Worm (Caenorhabditis elegans) whole organism, L4 larva: ENCODE measurements around the gene stau-1.
"Not testable (repeated sequence)": the region's sequence is repeated elsewhere in the genome, so short reads cannot be mapped to it uniquely, and the experiment has no call there.

Experiments used
- F26F4.8 ChIP-seq: fragments of 200-800 bp; sonication (Bioruptor generic); conservative IDR thresholded peaks from 2 replicates; pipeline ENCODE4 v1.3.6; 2022; ENCODE audit warnings: missing genetic modification characterization, missing compliant biosample characterization
- T26A8.4 ChIP-seq: fragments of 200-800 bp; sonication (Bioruptor generic); IDR thresholded peaks from 2 replicates; pipeline ENCODE4 v1.3.6; 2022; ENCODE audit warnings: missing genetic modification characterization, missing compliant biosample characterization
- Y48G9A.11 ChIP-seq: fragments of 200-800 bp; sonication (Bioruptor generic); IDR thresholded peaks from 2 replicates; pipeline ENCODE4 v1.3.6; 2022; ENCODE audit warnings: missing genetic modification reagents, missing genetic modification characterization, missing compliant biosample characterization
- ZK337.2 ChIP-seq: fragments of 200-800 bp; sonication (Bioruptor generic); IDR thresholded peaks from 2 replicates; pipeline ENCODE4 v1.3.6; 2022; ENCODE audit warnings: missing genetic modification reagents, missing genetic modification characterization, missing compliant biosample characterization
- aha-1 ChIP-seq: fragments of 150-350 bp; peaks from one replicate; lab custom pipeline; 2014; ENCODE audit warnings: missing biosample characterization, missing genetic modification characterization
- arid-1 ChIP-seq: fragments of 200-800 bp; sonication (Bioruptor generic); conservative IDR thresholded peaks from 2 replicates; pipeline ENCODE4 v1.3.6; 2022; ENCODE audit warnings: missing genetic modification reagents, missing genetic modification characterization, missing compliant biosample characterization
- attf-4 ChIP-seq: sonication (generic microtip); optimal IDR thresholded peaks from 3 replicates; lab custom pipeline; 2017; ENCODE audit warnings: missing biosample characterization, missing genetic modification characterization
- ceh-28 ChIP-seq: fragments of 150-350 bp; optimal IDR thresholded peaks from 2 replicates; lab custom pipeline; 2014; ENCODE audit warnings: missing biosample characterization, missing genetic modification reagents, missing genetic modification characterization
- ceh-44 ChIP-seq: fragments of 200-800 bp; sonication (Bioruptor generic); IDR thresholded peaks from 2 replicates; pipeline ENCODE4 v1.3.6; 2022; ENCODE audit warnings: missing genetic modification reagents, missing genetic modification characterization, missing compliant biosample characterization
- ceh-62 ChIP-seq: sonication (generic microtip); optimal IDR thresholded peaks from 2 replicates; lab custom pipeline; 2017; ENCODE audit warnings: missing biosample characterization, missing genetic modification characterization
- cey-2 ChIP-seq: sonication (generic microtip); optimal IDR thresholded peaks from 3 replicates; lab custom pipeline; 2017; ENCODE audit warnings: missing genetic modification characterization, mild to moderate bottlenecking, missing compliant biosample characterization, antibody characterized with exemption, borderline replicate concordance; ENCODE audit not compliant: insufficient read depth
- ctbp-1 ChIP-seq: fragments of 200-800 bp; sonication (Bioruptor generic); IDR thresholded peaks from 2 replicates; pipeline ENCODE4 v1.3.6; 2022; ENCODE audit warnings: missing genetic modification reagents, missing genetic modification characterization, missing compliant biosample characterization
- daf-16 ChIP-seq, 3 experiments: sonication (generic microtip); optimal IDR thresholded peaks; 2 replicates each; lab custom pipeline; 2016 to 2017; ENCODE audit warnings: missing genetic modification characterization in 3 of 3, missing genetic modification reagents in 3 of 3, mild to moderate bottlenecking in 2 of 3, missing compliant biosample characterization in 2 of 3, missing biosample characterization in 1 of 3, moderate library complexity in 1 of 3
- daf-19 ChIP-seq: fragments of 200-800 bp; sonication (Bioruptor generic); conservative IDR thresholded peaks from 2 replicates; pipeline ENCODE4 v1.3.6; 2022; ENCODE audit warnings: missing genetic modification characterization, missing compliant biosample characterization
- dmd-6 ChIP-seq: fragments of 200-800 bp; sonication (Bioruptor generic); IDR thresholded peaks from 2 replicates; pipeline ENCODE4 v1.3.6; 2022; ENCODE audit warnings: missing genetic modification reagents, missing genetic modification characterization, missing compliant biosample characterization
- dmd-8 ChIP-seq: fragments of 200-800 bp; sonication (Bioruptor generic); IDR thresholded peaks from 2 replicates; pipeline ENCODE4 v1.3.6; 2022; ENCODE audit warnings: missing genetic modification characterization, missing compliant biosample characterization
- dmd-9 ChIP-seq: fragments of 200-800 bp; sonication (Bioruptor generic); IDR thresholded peaks from 2 replicates; pipeline ENCODE4 v1.3.6; 2022; ENCODE audit warnings: missing genetic modification reagents, missing genetic modification characterization, missing compliant biosample characterization
- egl-43 ChIP-seq: fragments of 200-800 bp; sonication (Bioruptor generic); IDR thresholded peaks from 2 replicates; pipeline ENCODE4 v1.3.6; 2022; ENCODE audit warnings: missing genetic modification reagents, missing genetic modification characterization, missing compliant biosample characterization
- gei-8 ChIP-seq: fragments of 200-800 bp; sonication (Bioruptor generic); optimal IDR thresholded peaks from 2 replicates; lab custom pipeline; 2018; ENCODE audit warnings: mild to moderate bottlenecking, missing genetic modification characterization, missing compliant biosample characterization
- hmg-1.1 ChIP-seq: fragments of 200-800 bp; sonication (Bioruptor generic); IDR thresholded peaks from 2 replicates; pipeline ENCODE4 v1.3.6; 2022; ENCODE audit warnings: missing genetic modification reagents, missing genetic modification characterization, missing compliant biosample characterization
- lim-7 ChIP-seq: fragments of 200-800 bp; sonication (Bioruptor generic); IDR thresholded peaks from 2 replicates; pipeline ENCODE4 v1.3.6; 2022; ENCODE audit warnings: missing genetic modification characterization, missing compliant biosample characterization
- lin-1 ChIP-seq: fragments of 200-800 bp; sonication (Bioruptor generic); IDR thresholded peaks from 2 replicates; pipeline ENCODE4 v1.3.6; 2022; ENCODE audit warnings: missing genetic modification reagents, missing genetic modification characterization, missing compliant biosample characterization
- lin-15B ChIP-seq: fragments of 150-350 bp; sonication (generic microtip); optimal IDR thresholded peaks from 3 replicates; lab custom pipeline; 2014; ENCODE audit warnings: missing biosample characterization, missing genetic modification characterization
- lin-38 ChIP-seq: fragments of 200-800 bp; sonication (Bioruptor generic); IDR thresholded peaks from 2 replicates; pipeline ENCODE4 v1.3.6; 2022; ENCODE audit warnings: missing genetic modification reagents, missing genetic modification characterization, missing compliant biosample characterization
- lin-39 ChIP-seq: fragments of 150-350 bp; optimal IDR thresholded peaks from 2 replicates; lab custom pipeline; 2014; ENCODE audit warnings: missing biosample characterization, missing genetic modification reagents, missing genetic modification characterization
- lsy-2 ChIP-seq, 2 experiments: fragments of 150-350 bp in 1 of 2; sonication (generic microtip) in 1 of 2; optimal IDR thresholded peaks; 2 replicates each; lab custom pipeline; 2014 to 2017; ENCODE audit warnings: missing biosample characterization in 2 of 2, missing genetic modification characterization in 2 of 2
- mdl-1 ChIP-seq, 2 experiments: fragments of 150-350 bp in 1 of 2; sonication (generic microtip) in 1 of 2; optimal IDR thresholded peaks; 2 replicates each; lab custom pipeline; 2014 to 2017; ENCODE audit warnings: missing biosample characterization in 2 of 2, missing genetic modification characterization in 2 of 2
- mep-1 ChIP-seq: fragments of 150-350 bp; sonication (generic microtip); optimal IDR thresholded peaks from 3 replicates; lab custom pipeline; 2014; ENCODE audit warnings: missing biosample characterization, missing genetic modification characterization
- nhr-10 ChIP-seq: fragments of 150-350 bp; optimal IDR thresholded peaks from 2 replicates; lab custom pipeline; 2014; ENCODE audit warnings: missing biosample characterization, missing genetic modification characterization
- nhr-111 ChIP-seq: fragments of 200-800 bp; sonication (Bioruptor generic); optimal IDR thresholded peaks from 2 replicates; lab custom pipeline; 2018; ENCODE audit warnings: mild to moderate bottlenecking, missing genetic modification characterization, missing compliant biosample characterization
- nhr-25 ChIP-seq: sonication (generic microtip); optimal IDR thresholded peaks from 2 replicates; lab custom pipeline; 2017; ENCODE audit warnings: missing genetic modification characterization, mild to moderate bottlenecking, missing compliant biosample characterization, antibody characterized with exemption, moderate library complexity, borderline replicate concordance; ENCODE audit not compliant: insufficient read depth
- nhr-6 ChIP-seq: fragments of 150-350 bp; optimal IDR thresholded peaks from 2 replicates; lab custom pipeline; 2014; ENCODE audit warnings: missing biosample characterization, missing genetic modification characterization
- pha-4 ChIP-seq, 2 experiments: fragments of 150-350 bp in 1 of 2; fragments of 200-800 bp in 1 of 2; sonication (Bioruptor generic) in 1 of 2; IDR thresholded peaks in 1 of 2; optimal IDR thresholded peaks in 1 of 2; 2 replicates each; pipeline versions ENCODE4 v1.3.6 to Lab custom; 2014 to 2022; ENCODE audit warnings: missing genetic modification characterization in 2 of 2, missing genetic modification reagents in 2 of 2, missing biosample characterization in 1 of 2, missing compliant biosample characterization in 1 of 2
- rbr-2 ChIP-seq: sonication (generic microtip); optimal IDR thresholded peaks from 2 replicates; lab custom pipeline; 2016; ENCODE audit warnings: missing genotype, missing genetic modification characterization, missing compliant biosample characterization
- saeg-2 ChIP-seq: fragments of 200-800 bp; sonication (Bioruptor generic); IDR thresholded peaks from 2 replicates; pipeline ENCODE4 v1.3.6; 2022; ENCODE audit warnings: missing genetic modification reagents, missing genetic modification characterization, missing compliant biosample characterization
- snpc-1.2 ChIP-seq: fragments of 200-800 bp; sonication (Bioruptor generic); IDR thresholded peaks from 2 replicates; pipeline ENCODE4 v1.3.6; 2022; ENCODE audit warnings: missing genetic modification reagents, missing genetic modification characterization, missing compliant biosample characterization
- tra-1 ChIP-seq: fragments of 200-800 bp; sonication (Bioruptor generic); IDR thresholded peaks from 2 replicates; pipeline ENCODE4 v1.3.6; 2022; ENCODE audit warnings: missing genetic modification reagents, missing genetic modification characterization, missing compliant biosample characterization
- unc-62 ChIP-seq, 3 experiments: fragments of 150-350 bp in 1 of 3; sonication (generic microtip); optimal IDR thresholded peaks in 2 of 3; peaks in 1 of 3; 1 replicate in 1 of 3; 2 replicates in 2 of 3; lab custom pipeline; 2014 to 2017; ENCODE audit warnings: missing biosample characterization in 3 of 3, missing genetic modification characterization in 3 of 3, missing genetic modification reagents in 3 of 3, missing genotype in 1 of 3
- vab-7 ChIP-seq: fragments of 200-800 bp; sonication (Bioruptor generic); IDR thresholded peaks from 2 replicates; pipeline ENCODE4 v1.3.6; 2022; ENCODE audit warnings: missing genetic modification reagents, missing genetic modification characterization, missing compliant biosample characterization
- zag-1 ChIP-seq: fragments of 150-350 bp; optimal IDR thresholded peaks from 2 replicates; lab custom pipeline; 2014; ENCODE audit warnings: missing biosample characterization, missing genetic modification characterization
- zfp-3 ChIP-seq: fragments of 200-800 bp; sonication (Bioruptor generic); conservative IDR thresholded peaks from 2 replicates; pipeline ENCODE4 v1.3.6; 2022; ENCODE audit warnings: missing genetic modification reagents, missing genetic modification characterization, missing compliant biosample characterization
- zip-2 ChIP-seq: fragments of 150-350 bp; optimal IDR thresholded peaks from 2 replicates; lab custom pipeline; 2014; ENCODE audit warnings: missing biosample characterization, missing genetic modification characterization
- ztf-11 ChIP-seq: fragments of 150-350 bp; optimal IDR thresholded peaks from 2 replicates; lab custom pipeline; 2014; ENCODE audit warnings: missing biosample characterization, missing genetic modification characterization

Gene stau-1

ce11 chrX:1070585-1070984 lies 35.5 kb upstream of the stau-1 start:
- TF ChIP-seq ceh-44 (GFP tag; lab: Robert Waterston, UW) (0 out of 2 replicates have a peak, but pooled peaks have one; percentile 37), lin-38 (GFP tag; lab: Robert Waterston, UW) (peak; percentile 56; the same call in 1 of the 2 replicates), dmd-8 (GFP tag; lab: Robert Waterston, UW) (peak; percentile 60), T26A8.4 (GFP tag; lab: Robert Waterston, UW) (peak; percentile 48; the same call in 1 of the 2 replicates), dmd-9 (0 out of 2 replicates have a peak, but pooled peaks have one; percentile 8), arid-1 (GFP tag; lab: Robert Waterston, UW) (peak; percentile 58; the same call in 1 of the 2 replicates), lin-1 (GFP tag; lab: Robert Waterston, UW) (0 out of 2 replicates have a peak, but pooled peaks have one; percentile 32), egl-43 (GFP tag; lab: Robert Waterston, UW) (peak; percentile 77), F26F4.8 (0 out of 2 replicates have a peak, but pooled peaks have one; percentile 44), vab-7 (GFP tag; lab: Robert Waterston, UW) (peak; percentile 11; the same call in 1 of the 2 replicates), dmd-6 (GFP tag; lab: Robert Waterston, UW) (peak; percentile 21; the same call in 1 of the 2 replicates), ctbp-1 (GFP tag; lab: Robert Waterston, UW) (0 out of 2 replicates have a peak, but pooled peaks have one; percentile 36), lim-7 (peak; percentile 73; the same call in 1 of the 2 replicates), zfp-3 (peak; percentile 41; the same call in 1 of the 2 replicates), pha-4 (GFP tag; IDR thresholded peaks at IDR 0.05; lab: Robert Waterston, UW) (peak; percentile 22; the same call in 1 of the 2 replicates)
- not testable (repeated sequence) for TF ChIP-seq pha-4 (tag; optimal IDR thresholded peaks at IDR 0.05; lab: Kevin White, UChicago)

DNA sequence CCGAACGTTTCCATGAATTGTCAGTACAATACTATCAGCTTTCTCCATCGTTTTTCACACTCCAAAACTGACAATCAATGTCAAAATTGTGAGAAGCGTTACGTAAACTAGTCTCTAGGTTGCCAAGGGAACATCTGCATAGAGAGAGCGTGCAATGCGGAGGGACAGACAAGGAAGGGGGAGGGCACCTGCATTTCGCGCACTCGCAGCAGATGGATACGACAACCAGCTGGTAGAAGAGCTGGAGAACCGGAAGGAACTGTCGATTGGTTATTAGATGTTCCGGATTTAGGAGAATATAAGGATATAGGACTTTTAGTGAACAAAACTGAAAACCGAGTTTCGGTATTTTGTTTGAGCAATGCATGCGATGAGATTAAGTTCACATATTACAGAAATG lies 33.9 kb upstream of the stau-1 start, which contains the start of gene mksr-1:
Gene mksr-1, minus strand, starts transcription at position 144 of the 400 bp plus-strand sequence.
- TF ChIP-seq nhr-111 (GFP tag; lab: Kevin White, UChicago) (no peak), aha-1 (tag; lab: Kevin White, UChicago) (peak; percentile 35)

DNA sequence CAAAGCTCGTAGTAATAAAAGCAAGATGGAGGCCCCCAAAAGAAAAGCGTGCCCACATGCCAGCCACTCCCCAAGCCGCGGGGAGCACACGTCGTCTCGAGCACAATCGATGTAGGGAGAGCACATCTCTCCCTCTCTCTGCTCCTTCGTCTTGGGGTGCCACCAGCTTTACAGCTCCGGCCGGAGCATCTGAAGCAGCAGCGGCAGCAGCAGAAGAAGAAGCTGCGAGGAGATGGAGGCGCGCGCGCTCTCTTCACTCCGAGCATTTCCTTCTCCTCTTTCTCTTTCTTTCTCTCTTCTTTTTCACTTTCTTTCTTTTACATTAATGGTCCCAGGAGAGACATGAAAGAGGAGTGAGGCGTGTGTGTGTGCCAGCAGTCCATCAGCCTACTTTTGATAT lies 29.0 kb upstream of the stau-1 start:
- TF ChIP-seq saeg-2 (GFP tag; lab: Robert Waterston, UW) (no peak), vab-7 (GFP tag; lab: Robert Waterston, UW) (no peak), rbr-2 (tag; lab: Kevin White, UChicago) (peak; percentile 83), daf-19 (no peak), dmd-6 (GFP tag; lab: Robert Waterston, UW) (peak; percentile 36), lsy-2 (tag; optimal IDR thresholded peaks at IDR 0.05; lab: Kevin White, UChicago) (peak; percentile 29 to 40), daf-16 (GFP tag; optimal IDR thresholded peaks at IDR 0.05; lab: Kevin White, UChicago) (no peak), daf-16 (tag; optimal IDR thresholded peaks at IDR 0.05; lab: Kevin White, UChicago) (no peak), lin-38 (GFP tag; lab: Robert Waterston, UW) (0 out of 2 replicates have a peak, but pooled peaks have one; percentile 9), dmd-8 (GFP tag; lab: Robert Waterston, UW) (no peak), ztf-11 (tag; lab: Kevin White, UChicago) (no peak), mdl-1 (tag; optimal IDR thresholded peaks at IDR 0.05; lab: Kevin White, UChicago) (peak in 1 of 2 experiments; percentile 70), nhr-25 (tag; lab: Kevin White, UChicago) (no peak), cey-2 (tag; lab: Kevin White, UChicago) (no peak), zip-2 (no peak), nhr-6 (tag; lab: Kevin White, UChicago) (no peak), Y48G9A.11 (GFP tag; lab: Robert Waterston, UW) (no peak), hmg-1.1 (GFP tag; lab: Robert Waterston, UW) (peak; percentile 85), gei-8 (GFP tag; lab: Kevin White, UChicago) (no peak), ceh-62 (tag; lab: Kevin White, UChicago) (no peak), snpc-1.2 (no peak), zag-1 (tag; lab: Kevin White, UChicago) (no peak), unc-62 (GFP tag; optimal IDR thresholded peaks at IDR 0.05 in 1 of 2; lab: Kevin White, UChicago) (peak in 1 of 2 experiments; percentile 99), unc-62 (tag; optimal IDR thresholded peaks at IDR 0.05; lab: Kevin White, UChicago) (no peak), lin-15B (tag; lab: Kevin White, UChicago) (no peak), aha-1 (tag; lab: Kevin White, UChicago) (no peak), zfp-3 (no peak), nhr-10 (tag; lab: Kevin White, UChicago) (no peak), tra-1 (GFP tag; lab: Robert Waterston, UW) (0 out of 2 replicates have a peak, but pooled peaks have one; percentile 7), ZK337.2 (no peak), F26F4.8 (no peak), attf-4 (no peak), mep-1 (tag; lab: Kevin White, UChicago) (peak; percentile 73), ceh-28 (no peak), lin-39 (tag; lab: Kevin White, UChicago) (peak; percentile 23), nhr-111 (GFP tag; lab: Kevin White, UChicago) (no peak)
